Worm (Caenorhabditis elegans) whole organism, late embryonic: ENCODE measurements around the gene srbc-38.

Experiments used
- che-1 ChIP-seq: sonication (generic microtip); optimal IDR thresholded peaks from 2 replicates; lab custom pipeline; 2016; ENCODE audit warnings: mild to moderate bottlenecking, missing genetic modification characterization, missing compliant biosample characterization

srbc-38 gene

ce11 chrV:756169-756568 is 49.2 kb downstream of the srbc-38 start, which contains the start of gene str-20:
TSS of gene str-20 (plus strand) at chrV:756469.
- no peak for TF ChIP-seq che-1 (tag; lab: Kevin White, UChicago)
